Fruit fly (Drosophila melanogaster): ENCODE measurements around the gene CG34462.

DNA sequence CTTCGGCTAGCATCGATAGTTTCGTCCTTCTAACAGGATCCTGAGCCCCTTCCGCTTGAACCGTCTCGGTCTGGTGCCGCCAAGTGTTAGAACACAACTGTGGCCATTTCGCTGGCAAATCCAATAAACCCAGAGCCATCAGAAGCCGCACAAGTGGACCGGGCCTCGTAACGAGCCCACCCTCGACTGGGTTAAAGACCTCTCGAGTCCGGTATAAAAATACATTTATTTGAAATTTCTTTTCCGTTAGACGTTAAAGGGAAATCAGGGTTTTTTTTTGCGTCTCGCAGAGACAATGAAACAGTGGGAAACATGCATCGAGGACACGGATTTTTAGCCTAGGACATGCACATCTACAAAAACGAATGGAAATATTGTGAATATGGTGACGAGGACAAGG is 27.8 kb downstream of the CG34462 start, which contains the start of gene Culd:
- TF ChIP-seq CG5204 (GFP tag; optimal IDR thresholded peaks at IDR 0.05) (no peak), tj (GFP tag; optimal IDR thresholded peaks at IDR 0.05) (no peak), CG1620 (GFP tag; optimal IDR thresholded peaks at IDR 0.05) (no peak), kay (GFP tag; ENCODE audit: borderline replicate concordance) (no peak), cic (GFP tag; optimal IDR thresholded peaks at IDR 0.05) (no peak), toe (GFP tag; optimal IDR thresholded peaks at IDR 0.05) (no peak), pad (GFP tag; optimal IDR thresholded peaks at IDR 0.05) (no peak), CG12768 (GFP tag; optimal IDR thresholded peaks at IDR 0.05) (no peak), CG7045 (GFP tag; optimal IDR thresholded peaks at IDR 0.05) (no peak), Hr96 (GFP tag; optimal IDR thresholded peaks at IDR 0.05) (no peak)
